Fruit fly (Drosophila melanogaster): Measurements from ENCODE around the gene Usp12-46.

Usp12-46 gene

dm6 chr3R:22750534-22750947 lies at the start of gene Usp12-46, which contains the start of the genes rumi and CG7029 (continued):
- TF ChIP-seq HLH3B (GFP tag; IDR thresholded peaks at IDR 0.05) (peak; percentile 81), CG8089 (GFP tag; optimal IDR thresholded peaks at IDR 0.05) (peak; percentile 87), chinmo (GFP tag; IDR thresholded peaks at IDR 0.05; ENCODE audit: partially characterized antibody) (peak; percentile 86; the same call in 3 of the 4 replicates), klu (GFP tag; IDR thresholded peaks at IDR 0.05) (peak; percentile 63), CG1792 (GFP tag; optimal IDR thresholded peaks at IDR 0.05) (peak; percentile 57), slp2 (GFP tag; optimal IDR thresholded peaks at IDR 0.05) (peak; percentile 87), CG11456 (GFP tag; IDR thresholded peaks at IDR 0.05) (peak; percentile 86), CG1647 (GFP tag; optimal IDR thresholded peaks at IDR 0.05) (peak; percentile 90), ara (GFP tag; IDR thresholded peaks at IDR 0.05) (peak; percentile 79), tin (GFP tag; optimal IDR thresholded peaks at IDR 0.05) (peak; percentile 87), dimm (GFP tag; IDR thresholded peaks at IDR 0.05) (no peak), gcm2 (GFP tag; optimal IDR thresholded peaks at IDR 0.05) (peak; percentile 67), tll (GFP tag; optimal IDR thresholded peaks at IDR 0.05) (peak in 1 of 2 experiments; percentile 35), hbn (GFP tag; IDR thresholded peaks at IDR 0.05; ENCODE audit: partially characterized antibody) (peak; percentile 75), Dek (tag; optimal IDR thresholded peaks at IDR 0.05) (peak; percentile 82), CG3726 (GFP tag; IDR thresholded peaks at IDR 0.05) (peak; percentile 76; the same call in 2 of the 3 replicates), fd3F (GFP tag; optimal IDR thresholded peaks at IDR 0.05) (peak; percentile 79), ash1 (GFP tag; optimal IDR thresholded peaks at IDR 0.05) (no peak), ttk (GFP tag; IDR thresholded peaks at IDR 0.05) (peak; percentile 76), CG4328 (GFP tag; optimal IDR thresholded peaks at IDR 0.05) (peak; percentile 76), gfzf (GFP tag; optimal IDR thresholded peaks at IDR 0.05) (peak; percentile 44), HLHmδ (GFP tag; optimal IDR thresholded peaks at IDR 0.05) (peak; percentile 33), CG15269 (tag; optimal IDR thresholded peaks at IDR 0.05) (peak; percentile 86), dysf (GFP tag; IDR thresholded peaks at IDR 0.05) (peak; percentile 84), CG7372 (GFP tag; IDR thresholded peaks at IDR 0.05) (peak; percentile 82), chif (GFP tag; optimal IDR thresholded peaks at IDR 0.05) (peak; percentile 87 to 93), Sry-β (GFP tag; optimal IDR thresholded peaks at IDR 0.05) (peak; percentile 21), CG9609 (GFP tag; optimal IDR thresholded peaks at IDR 0.05) (peak; percentile 87), lola (GFP tag; optimal IDR thresholded peaks at IDR 0.05) (peak in 1 of 3 experiments; percentile 84), NC2β (GFP tag; optimal IDR thresholded peaks at IDR 0.05) (peak; percentile 91), PHDP (tag; optimal IDR thresholded peaks at IDR 0.05) (peak; percentile 85), sug (tag; optimal IDR thresholded peaks at IDR 0.05) (peak; percentile 86), CG2129 (GFP tag; IDR thresholded peaks at IDR 0.05; ENCODE audit: partially characterized antibody) (peak; percentile 64), slbo (GFP tag; IDR thresholded peaks at IDR 0.05) (peak; percentile 93), gcm (GFP tag; optimal IDR thresholded peaks at IDR 0.05) (peak; percentile 74), ftz-f1 (GFP tag; optimal IDR thresholded peaks at IDR 0.05) (peak; percentile 56), CG3163 (GFP tag; optimal IDR thresholded peaks at IDR 0.05) (peak; percentile 81), shn (GFP tag; optimal IDR thresholded peaks at IDR 0.05) (peak; percentile 89), emc (GFP tag; optimal IDR thresholded peaks at IDR 0.05) (peak; percentile 76), Abd-B (GFP tag; optimal IDR thresholded peaks at IDR 0.05) (peak; percentile 84), CG4282 (GFP tag; optimal IDR thresholded peaks at IDR 0.05) (peak; percentile 75), Asciz (GFP tag; optimal IDR thresholded peaks at IDR 0.05) (peak; percentile 44), CG10565 (GFP tag; optimal IDR thresholded peaks at IDR 0.05) (peak; percentile 56), Gsc (GFP tag; IDR thresholded peaks at IDR 0.05) (peak; percentile 55), sens (GFP tag) (peak; percentile 99), HLH54F (GFP tag; optimal IDR thresholded peaks at IDR 0.05) (peak; percentile 93), CG3847 (GFP tag; IDR thresholded peaks at IDR 0.05) (peak; percentile 92), caup (GFP tag; optimal IDR thresholded peaks at IDR 0.05; ENCODE audit: severe bottlenecking) (peak; percentile 73), ham (GFP tag; IDR thresholded peaks at IDR 0.05) (peak; percentile 69; the same call in 1 of the 2 replicates), ci (GFP tag; IDR thresholded peaks at IDR 0.05) (peak; percentile 90)

Data from whole organism, embryonic.